Fruit fly (Drosophila melanogaster): ENCODE measurements around the gene fh.

The fh gene

dm6 chrX:9141219-9141618 is 7.7 kb downstream of the fh start (continued):
- TF ChIP-seq CG18011 (GFP tag; optimal IDR thresholded peaks at IDR 0.05): no peak
- no peak for TF ChIP-seq Jarid2 (GFP tag; optimal IDR thresholded peaks at IDR 0.05)
- TF ChIP-seq Hr78 (GFP tag; optimal IDR thresholded peaks at IDR 0.05): no peak
- peak; percentile 16 for TF ChIP-seq schlank (tag; optimal IDR thresholded peaks at IDR 0.05)
- TF ChIP-seq Aef1 (GFP tag; IDR thresholded peaks at IDR 0.05): peak; percentile 75
- TF ChIP-seq klu (GFP tag; IDR thresholded peaks at IDR 0.05): peak; percentile 45; the same call in 1 of the 2 replicates
- TF ChIP-seq Dbx (GFP tag; IDR thresholded peaks at IDR 0.05): peak; percentile 78
- TF ChIP-seq CG3726 (GFP tag; IDR thresholded peaks at IDR 0.05): peak; percentile 80; the same call in 2 of the 3 replicates
- peak; percentile 57; the same call in 1 of the 2 replicates for TF ChIP-seq CG17612 (GFP tag; IDR thresholded peaks at IDR 0.05)
- no peak for TF ChIP-seq CG10274 (GFP tag; optimal IDR thresholded peaks at IDR 0.05)
- TF ChIP-seq pros (GFP tag; optimal IDR thresholded peaks at IDR 0.05): peak; percentile 75
- peak; percentile 71 for TF ChIP-seq CG5180 (GFP tag; optimal IDR thresholded peaks at IDR 0.05)
- peak; percentile 62 for TF ChIP-seq MBD-R2 (GFP tag; IDR thresholded peaks at IDR 0.05)
- TF ChIP-seq CG3281 (GFP tag; optimal IDR thresholded peaks at IDR 0.05): peak; percentile 62
- peak; percentile 72 for TF ChIP-seq CG30431 (GFP tag; optimal IDR thresholded peaks at IDR 0.05)
- TF ChIP-seq inv (GFP tag; IDR thresholded peaks at IDR 0.05; ENCODE audit: partially characterized antibody): no peak
- no peak for TF ChIP-seq Hmr (GFP tag; optimal IDR thresholded peaks at IDR 0.05)
- peak; percentile 72 for TF ChIP-seq phol (tag; optimal IDR thresholded peaks at IDR 0.05)
- peak; percentile 58 for TF ChIP-seq CG18619 (GFP tag; optimal IDR thresholded peaks at IDR 0.05)
- peak; percentile 96 for TF ChIP-seq Med (GFP tag)
- TF ChIP-seq Oli (tag; optimal IDR thresholded peaks at IDR 0.05): peak; percentile 71
- peak; percentile 74 for TF ChIP-seq CG13424 (tag; optimal IDR thresholded peaks at IDR 0.05)
- no peak for TF ChIP-seq Dll (GFP tag; IDR thresholded peaks at IDR 0.05; ENCODE audit: partially characterized antibody)
- no peak for TF ChIP-seq hth (optimal IDR thresholded peaks at IDR 0.05)
- TF ChIP-seq CG3847 (GFP tag; IDR thresholded peaks at IDR 0.05): peak; percentile 76
- peak; percentile 75 for TF ChIP-seq Oaz (GFP tag; IDR thresholded peaks at IDR 0.05)
- TF ChIP-seq Ada2b (GFP tag; IDR thresholded peaks at IDR 0.05): peak; percentile 86
- peak; percentile 25; the same call in 1 of the 3 replicates for TF ChIP-seq z (GFP tag; IDR thresholded peaks at IDR 0.05)
- peak; percentile 71 for TF ChIP-seq CG6813 (GFP tag; optimal IDR thresholded peaks at IDR 0.05)
- TF ChIP-seq Six4 (GFP tag; optimal IDR thresholded peaks at IDR 0.05): peak; percentile 68
- peak; percentile 9 for TF ChIP-seq tx (GFP tag; optimal IDR thresholded peaks at IDR 0.05)
- TF ChIP-seq CG6175 (GFP tag; IDR thresholded peaks at IDR 0.05): peak; percentile 71; the same call in 1 of the 3 replicates
- TF ChIP-seq CG30403 (GFP tag; optimal IDR thresholded peaks at IDR 0.05): peak; percentile 57
- TF ChIP-seq Xbp1 (GFP tag; optimal IDR thresholded peaks at IDR 0.05): peak; percentile 79
- peak; percentile 41 for TF ChIP-seq CG11723 (GFP tag; optimal IDR thresholded peaks at IDR 0.05)
- peak; percentile 13 for TF ChIP-seq zfh2 (GFP tag; optimal IDR thresholded peaks at IDR 0.05)
- TF ChIP-seq NK7.1 (GFP tag; optimal IDR thresholded peaks at IDR 0.05): peak; percentile 45
- peak; percentile 88 for TF ChIP-seq CG34422 (GFP tag; IDR thresholded peaks at IDR 0.05)
- peak; percentile 69 for TF ChIP-seq Meics (GFP tag; optimal IDR thresholded peaks at IDR 0.05)
- peak; percentile 43 for TF ChIP-seq jing (GFP tag; optimal IDR thresholded peaks at IDR 0.05)
- TF ChIP-seq C15 (GFP tag; IDR thresholded peaks at IDR 0.05): 0 out of 3 replicates have a peak, but pooled peaks have one; percentile 44
- TF ChIP-seq Atf3 (GFP tag; optimal IDR thresholded peaks at IDR 0.05): peak; percentile 45
- 0 out of 2 replicates have a peak, but pooled peaks have one; percentile 48 for TF ChIP-seq bowl (GFP tag; IDR thresholded peaks at IDR 0.05)
- TF ChIP-seq gro (GFP tag; optimal IDR thresholded peaks at IDR 0.05): no peak
- no peak for TF ChIP-seq Poxn (GFP tag; IDR thresholded peaks at IDR 0.05)
- TF ChIP-seq CG12299 (tag; optimal IDR thresholded peaks at IDR 0.05): peak; percentile 53
- TF ChIP-seq CG2129 (GFP tag; IDR thresholded peaks at IDR 0.05; ENCODE audit: partially characterized antibody): no peak
- peak; percentile 72 for TF ChIP-seq pb (GFP tag; optimal IDR thresholded peaks at IDR 0.05)
- TF ChIP-seq pho (GFP tag; optimal IDR thresholded peaks at IDR 0.05): peak; percentile 38
- TF ChIP-seq CG12942 (GFP tag; optimal IDR thresholded peaks at IDR 0.05): peak; percentile 49
- peak; percentile 75 for TF ChIP-seq az2 (GFP tag; optimal IDR thresholded peaks at IDR 0.05)
